Worm (Caenorhabditis elegans) whole organism, early embryonic: ENCODE data around the gene E04F6.9.

ENCODE experiments used
- B0310.2 ChIP-seq: sonication (generic microtip); optimal IDR thresholded peaks from 2 replicates; lab custom pipeline; 2016; ENCODE audit warnings: mild to moderate bottlenecking, missing genetic modification characterization, missing compliant biosample characterization
- F13C5.2 ChIP-seq: sonication (generic microtip); optimal IDR thresholded peaks from 2 replicates; lab custom pipeline; 2017; ENCODE audit warnings: mild to moderate bottlenecking, missing genetic modification characterization, inconsistent platforms, missing compliant biosample characterization
- aly-1 ChIP-seq: sonication (generic microtip); optimal IDR thresholded peaks from 2 replicates; lab custom pipeline; 2016; ENCODE audit warnings: missing genetic modification characterization, missing compliant biosample characterization
- ama-1 ChIP-seq: fragments of 150-350 bp; optimal IDR thresholded peaks from 2 replicates; lab custom pipeline; 2014
- ceh-13 ChIP-seq: fragments of 200-800 bp; sonication (Bioruptor generic); optimal IDR thresholded peaks from 2 replicates; lab custom pipeline; 2018; ENCODE audit warnings: mild to moderate bottlenecking, missing genetic modification characterization, missing compliant biosample characterization
- ceh-36 ChIP-seq: sonication (generic microtip); optimal IDR thresholded peaks from 2 replicates; lab custom pipeline; 2016; ENCODE audit warnings: missing genetic modification characterization, inconsistent platforms, missing compliant biosample characterization
- ets-7 ChIP-seq: sonication (generic microtip); optimal IDR thresholded peaks from 2 replicates; lab custom pipeline; 2016; ENCODE audit warnings: missing genotype, missing genetic modification characterization, missing compliant biosample characterization
- flt-1 ChIP-seq: fragments of 200-800 bp; sonication (Bioruptor generic); IDR thresholded peaks from 2 replicates; pipeline ENCODE4 v1.3.6; 2022; ENCODE audit warnings: missing genetic modification characterization, missing compliant biosample characterization
- hmbx-1 ChIP-seq: sonication (generic microtip); optimal IDR thresholded peaks from 2 replicates; lab custom pipeline; 2016; ENCODE audit warnings: mild to moderate bottlenecking, missing genetic modification characterization, missing compliant biosample characterization
- hmg-4 ChIP-seq: fragments of 200-800 bp; sonication (Bioruptor generic); optimal IDR thresholded peaks from 2 replicates; lab custom pipeline; 2018; ENCODE audit warnings: mild to moderate bottlenecking, missing genetic modification characterization, missing compliant biosample characterization
- hnd-1 ChIP-seq: sonication (generic microtip); optimal IDR thresholded peaks from 2 replicates; lab custom pipeline; 2016; ENCODE audit warnings: missing genetic modification characterization, missing compliant biosample characterization
- pes-1 ChIP-seq: fragments of 200-800 bp; sonication (Bioruptor generic); IDR thresholded peaks from 2 replicates; pipeline ENCODE4 v1.3.6; 2022; ENCODE audit warnings: missing genetic modification reagents, missing genetic modification characterization, missing compliant biosample characterization
- scrt-1 ChIP-seq: fragments of 200-800 bp; sonication (Bioruptor generic); IDR thresholded peaks from 2 replicates; pipeline ENCODE4 v1.3.6; 2022; ENCODE audit warnings: missing genetic modification characterization, missing compliant biosample characterization
- sea-1 ChIP-seq: fragments of 200-800 bp; sonication (Bioruptor generic); conservative IDR thresholded peaks from 2 replicates; pipeline ENCODE4 v1.3.6; 2022; ENCODE audit warnings: missing genetic modification characterization, missing compliant biosample characterization
- tbx-11 ChIP-seq: fragments of 200-800 bp; sonication (Bioruptor generic); IDR thresholded peaks from 2 replicates; pipeline ENCODE4 v1.3.6; 2022; ENCODE audit warnings: missing genetic modification characterization, missing compliant biosample characterization
- tbx-37 ChIP-seq: fragments of 200-800 bp; sonication (Bioruptor generic); conservative IDR thresholded peaks from 2 replicates; pipeline ENCODE4 v1.3.6; 2022; ENCODE audit warnings: missing genetic modification reagents, missing genetic modification characterization, missing compliant biosample characterization
- tra-4 ChIP-seq: sonication (generic microtip); optimal IDR thresholded peaks from 2 replicates; lab custom pipeline; 2017; ENCODE audit warnings: missing genetic modification characterization, missing compliant biosample characterization

Gene E04F6.9

ce11 chrII:7204951-7205350 lies 7.0 kb downstream of the E04F6.9 start, which contains the start of gene srd-58:
TSS of gene srd-58 (minus strand) at chrII:7205051.
- TF ChIP-seq hmbx-1 (tag; lab: Kevin White, UChicago) (no peak), ceh-13 (GFP tag; lab: Kevin White, UChicago) (no peak), flt-1 (GFP tag; lab: Robert Waterston, UW) (no peak), ama-1 (lab: Kevin White, UChicago) (no peak), hnd-1 (tag; lab: Kevin White, UChicago) (no peak), hmg-4 (GFP tag; lab: Kevin White, UChicago) (no peak), ets-7 (tag; lab: Kevin White, UChicago) (no peak), ceh-36 (no peak), B0310.2 (no peak), tbx-11 (no peak)

ce11 chrII:7203110-7203509 lies 8.8 kb downstream of the E04F6.9 start, which contains the start of gene srd-56:
TSS of gene srd-56 (minus strand) at chrII:7203210.
- TF ChIP-seq ceh-13 (GFP tag; lab: Kevin White, UChicago) (no peak), F13C5.2 (tag; lab: Kevin White, UChicago) (no peak), hmbx-1 (tag; lab: Kevin White, UChicago) (no peak), tbx-11 (no peak), ets-7 (tag; lab: Kevin White, UChicago) (no peak), tra-4 (no peak), hmg-4 (GFP tag; lab: Kevin White, UChicago) (no peak), ama-1 (lab: Kevin White, UChicago) (no peak), flt-1 (GFP tag; lab: Robert Waterston, UW) (no peak), hnd-1 (tag; lab: Kevin White, UChicago) (no peak), tbx-37 (GFP tag; lab: Robert Waterston, UW) (no peak), sea-1 (GFP tag; lab: Robert Waterston, UW) (no peak), B0310.2 (no peak), pes-1 (GFP tag; lab: Robert Waterston, UW) (no peak), aly-1 (tag; lab: Kevin White, UChicago) (no peak), ceh-36 (no peak), scrt-1 (no peak)

- TF ChIP-seq ama-1 (lab: Kevin White, UChicago): no peak
- TF ChIP-seq tra-4: peak; percentile 83
- TF ChIP-seq flt-1 (GFP tag; lab: Robert Waterston, UW): peak; percentile 89
- peak; percentile 82 for TF ChIP-seq ets-7 (tag; lab: Kevin White, UChicago)
- peak; percentile 92 for TF ChIP-seq tbx-37 (GFP tag; lab: Robert Waterston, UW)
- peak; percentile 85 for TF ChIP-seq B0310.2
- peak; percentile 90 for TF ChIP-seq scrt-1
- TF ChIP-seq hmg-4 (GFP tag; lab: Kevin White, UChicago): peak; percentile 99
- peak; percentile 93 for TF ChIP-seq tbx-11
- peak; percentile 90 for TF ChIP-seq ceh-13 (GFP tag; lab: Kevin White, UChicago)
- peak; percentile 93 for TF ChIP-seq pes-1 (GFP tag; lab: Robert Waterston, UW)
- peak; percentile 85 for TF ChIP-seq ceh-36
- TF ChIP-seq hmbx-1 (tag; lab: Kevin White, UChicago): peak; percentile 62
- peak; percentile 94 for TF ChIP-seq F13C5.2 (tag; lab: Kevin White, UChicago)
- peak; percentile 93 for TF ChIP-seq sea-1 (GFP tag; lab: Robert Waterston, UW)
- TF ChIP-seq hnd-1 (tag; lab: Kevin White, UChicago): peak; percentile 75
- peak; percentile 89 for TF ChIP-seq aly-1 (tag; lab: Kevin White, UChicago)
These were observed 11.8 kb downstream of the E04F6.9 start, which contains the start of gene pcrg-1 for ce11 chrII:7200051-7200599. TSS of gene pcrg-1 (plus strand) at chrII:7200549.

ce11 chrII:7199308-7199707 lies 12.7 kb downstream of the E04F6.9 start, which contains the start of gene E04F6.6:
TSS of gene E04F6.6 (minus strand) at chrII:7199565.
- no peak for TF ChIP-seq ceh-13 (GFP tag; lab: Kevin White, UChicago)
- TF ChIP-seq ets-7 (tag; lab: Kevin White, UChicago): no peak
- no peak for TF ChIP-seq ceh-36

- no peak for TF ChIP-seq hnd-1 (tag; lab: Kevin White, UChicago)
These were observed 14.5 kb downstream of the E04F6.9 start for ce11 chrII:7197434-7197833.

ce11 chrII:7196040-7196439 lies 15.9 kb downstream of the E04F6.9 start, which contains the start of gene maoc-1:
TSS of gene maoc-1 (plus strand) at chrII:7196276.
- TF ChIP-seq tra-4 (no peak), tbx-37 (GFP tag; lab: Robert Waterston, UW) (no peak), aly-1 (tag; lab: Kevin White, UChicago) (no peak), sea-1 (GFP tag; lab: Robert Waterston, UW) (no peak), F13C5.2 (tag; lab: Kevin White, UChicago) (no peak), tbx-11 (no peak), B0310.2 (no peak), scrt-1 (no peak), ceh-13 (GFP tag; lab: Kevin White, UChicago) (no peak), hmbx-1 (tag; lab: Kevin White, UChicago) (no peak), pes-1 (GFP tag; lab: Robert Waterston, UW) (no peak), hmg-4 (GFP tag; lab: Kevin White, UChicago) (no peak), flt-1 (GFP tag; lab: Robert Waterston, UW) (no peak), ets-7 (tag; lab: Kevin White, UChicago) (no peak), ceh-36 (no peak), ama-1 (lab: Kevin White, UChicago) (no peak), hnd-1 (tag; lab: Kevin White, UChicago) (no peak)

ce11 chrII:7195541-7195940 lies 16.4 kb downstream of the E04F6.9 start, which contains the start of gene acdh-12:
TSS of gene acdh-12 (minus strand) at chrII:7195641.
- TF ChIP-seq tbx-11: no peak
- no peak for TF ChIP-seq hnd-1 (tag; lab: Kevin White, UChicago)
- no peak for TF ChIP-seq F13C5.2 (tag; lab: Kevin White, UChicago)
- no peak for TF ChIP-seq hmg-4 (GFP tag; lab: Kevin White, UChicago)
- no peak for TF ChIP-seq hmbx-1 (tag; lab: Kevin White, UChicago)
- no peak for TF ChIP-seq ets-7 (tag; lab: Kevin White, UChicago)
- TF ChIP-seq ceh-13 (GFP tag; lab: Kevin White, UChicago): no peak
- no peak for TF ChIP-seq B0310.2
- no peak for TF ChIP-seq flt-1 (GFP tag; lab: Robert Waterston, UW)
- TF ChIP-seq pes-1 (GFP tag; lab: Robert Waterston, UW): no peak
- TF ChIP-seq ama-1 (lab: Kevin White, UChicago): no peak
- TF ChIP-seq sea-1 (GFP tag; lab: Robert Waterston, UW): no peak
- TF ChIP-seq tra-4: no peak
- TF ChIP-seq scrt-1: no peak
- no peak for TF ChIP-seq aly-1 (tag; lab: Kevin White, UChicago)
- TF ChIP-seq tbx-37 (GFP tag; lab: Robert Waterston, UW): no peak
- no peak for TF ChIP-seq ceh-36
